Worm (Caenorhabditis elegans): ENCODE data around the gene Y116A8C.27.

DNA sequence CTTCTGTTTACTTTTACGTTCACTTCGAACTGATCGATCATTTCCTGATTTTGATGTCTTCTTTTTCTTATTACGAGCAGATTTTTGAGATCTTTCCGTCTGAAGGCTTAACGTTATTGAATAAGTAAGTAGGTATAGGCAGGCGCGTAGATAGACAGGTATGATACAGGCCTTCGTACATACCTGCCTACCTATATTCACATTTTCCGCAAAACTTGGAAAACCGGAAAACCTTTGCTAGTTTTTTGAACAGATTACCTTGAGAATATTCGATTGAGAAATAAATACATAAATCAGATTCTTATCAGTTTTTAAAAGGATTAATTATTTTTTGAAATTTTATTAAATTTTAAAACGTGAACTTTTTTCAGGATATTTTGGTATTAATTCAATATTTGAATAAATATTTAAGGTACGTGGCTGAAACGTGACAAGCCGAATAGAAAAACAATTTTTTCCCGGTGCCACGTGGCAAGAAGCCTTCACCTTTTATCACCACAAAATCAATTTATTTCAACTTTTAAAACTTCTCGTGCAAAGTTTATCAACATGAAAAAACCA is 35.0 kb upstream of the Y116A8C.27 start, which contains the start of the genes Y116A8C.37 and Y116A8C.38:
- TF ChIP-seq pqm-1 (tag; optimal IDR thresholded peaks at IDR 0.05) (no peak), K02D7.2 (tag; optimal IDR thresholded peaks at IDR 0.05) (no peak), gmeb-2 (tag; optimal IDR thresholded peaks at IDR 0.05) (no peak), unc-55 (GFP tag; optimal IDR thresholded peaks at IDR 0.05) (no peak), ama-1 (optimal IDR thresholded peaks at IDR 0.05) (no peak), elt-2 (tag; optimal IDR thresholded peaks at IDR 0.05) (no peak), lin-11 (tag; optimal IDR thresholded peaks at IDR 0.05) (no peak), dmd-4 (tag; optimal IDR thresholded peaks at IDR 0.05; ENCODE audit: borderline replicate concordance) (no peak), hlh-30 (tag; optimal IDR thresholded peaks at IDR 0.05; ENCODE audit: insufficient read depth) (no peak), zip-5 (tag; optimal IDR thresholded peaks at IDR 0.05) (no peak), fkh-10 (GFP tag; optimal IDR thresholded peaks at IDR 0.05) (no peak), tbx-7 (tag; optimal IDR thresholded peaks at IDR 0.05) (no peak)

All from whole organism, late embryonic.